Fruit fly (Drosophila melanogaster): ENCODE results near the gene TotA.

DNA sequence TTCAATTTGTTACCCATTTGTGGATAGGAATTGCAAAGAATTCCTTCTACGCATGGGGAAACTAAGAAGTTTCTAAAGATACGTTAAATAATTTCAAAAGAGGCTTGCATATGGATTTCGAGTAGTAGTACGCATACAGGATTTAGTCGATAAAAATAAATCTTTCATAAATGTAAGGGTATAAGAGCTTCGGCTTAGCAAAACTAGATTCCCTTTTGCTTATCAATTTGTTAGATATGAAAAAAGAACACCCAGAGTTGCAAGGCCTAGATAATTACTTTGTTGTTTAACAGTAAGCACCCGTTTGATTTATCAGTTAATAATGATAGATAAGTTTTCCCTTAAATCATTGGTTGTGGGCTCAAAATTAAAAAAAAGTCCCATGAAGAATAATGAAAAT, 25.3 kb upstream of the TotA start:
- TF ChIP-seq tj (GFP tag; optimal IDR thresholded peaks at IDR 0.05) (no peak), Clk (GFP tag; optimal IDR thresholded peaks at IDR 0.05) (no peak), Mnt (GFP tag; optimal IDR thresholded peaks at IDR 0.05) (no peak), CG11617 (GFP tag; optimal IDR thresholded peaks at IDR 0.05) (no peak), CG5204 (GFP tag; optimal IDR thresholded peaks at IDR 0.05) (no peak), CG7045 (GFP tag; optimal IDR thresholded peaks at IDR 0.05) (no peak), Crg-1 (GFP tag; optimal IDR thresholded peaks at IDR 0.05) (no peak), Hr96 (GFP tag; optimal IDR thresholded peaks at IDR 0.05) (no peak), kay (GFP tag; ENCODE audit: borderline replicate concordance) (no peak)

Measured in whole organism, adult.